Fruit fly (Drosophila melanogaster) whole organism, larva: ENCODE measurements around the gene pug.

ENCODE experiments used
- noc ChIP-seq: fragments of 200-800 bp; sonication (Bioruptor generic); optimal IDR thresholded peaks from 3 replicates; lab custom pipeline; 2019; ENCODE audit warnings: missing biosample characterization, mild to moderate bottlenecking, missing genetic modification characterization, moderate library complexity

pug gene

dm6 chr3R:10696371-10696777 lies at the start of gene pug, which contains the start of the genes CG14683 and CG46459:
Gene pug, plus strand, starts transcription at chr3R:10696534.
Gene CG14683, plus strand, starts transcription at chr3R:10696647.
Gene CG46459, plus strand, starts transcription at chr3R:10696647.
- no peak for TF ChIP-seq noc (tag; lab: Kevin White, UChicago)

DNA sequence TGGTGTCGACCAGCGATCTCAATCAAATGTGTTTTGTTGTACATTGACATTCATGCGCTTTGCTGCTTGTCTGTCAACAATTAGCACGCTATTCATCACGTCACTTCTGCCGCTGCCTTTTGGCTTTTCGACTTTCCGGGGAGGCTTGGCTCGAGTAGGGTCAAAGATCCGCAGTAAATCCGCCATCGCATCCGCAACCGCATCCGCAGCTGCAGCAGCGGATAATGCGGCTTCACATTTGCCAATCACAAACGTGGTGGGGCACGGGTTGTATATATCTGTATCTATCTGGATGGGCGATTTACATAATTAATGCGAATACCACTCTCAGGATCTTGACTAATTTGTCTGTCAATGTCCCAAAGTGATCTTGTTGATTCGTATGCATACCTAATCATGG lies 49.2 kb upstream of the pug start:
- no peak for TF ChIP-seq noc (tag; lab: Kevin White, UChicago)

dm6 chr3R:10648556-10649181 lies 47.7 kb upstream of the pug start:
- no peak for TF ChIP-seq noc (tag; lab: Kevin White, UChicago)

- no peak for TF ChIP-seq noc (tag; lab: Kevin White, UChicago)
Measured at dm6 chr3R:10650641-10651318, 45.6 kb upstream of the pug start.

dm6 chr3R:10654642-10655041 lies 41.7 kb upstream of the pug start:
- no peak for TF ChIP-seq noc (tag; lab: Kevin White, UChicago)

- TF ChIP-seq noc (tag; lab: Kevin White, UChicago): no peak
Measured at dm6 chr3R:10655968-10656367, 40.4 kb upstream of the pug start.

DNA sequence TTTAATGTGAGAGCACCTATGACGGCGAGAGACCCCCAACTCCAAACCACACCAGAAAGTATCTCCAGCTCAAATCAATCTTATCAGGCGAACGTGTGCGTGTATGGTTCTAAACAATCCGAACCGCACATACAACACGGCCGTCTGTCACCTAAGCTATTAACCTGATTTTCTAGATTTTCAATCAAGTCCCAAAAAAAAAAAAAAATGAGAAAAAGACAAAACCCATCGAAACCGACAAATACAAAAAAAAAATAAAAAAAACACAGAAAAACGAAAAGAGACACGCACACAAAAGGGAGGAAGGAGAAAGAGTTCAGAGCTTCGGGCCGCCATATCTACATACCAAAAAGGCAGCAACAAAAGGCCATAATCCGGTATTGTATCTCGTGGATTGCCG lies 39.8 kb upstream of the pug start:
- TF ChIP-seq noc (tag; lab: Kevin White, UChicago): no peak

DNA sequence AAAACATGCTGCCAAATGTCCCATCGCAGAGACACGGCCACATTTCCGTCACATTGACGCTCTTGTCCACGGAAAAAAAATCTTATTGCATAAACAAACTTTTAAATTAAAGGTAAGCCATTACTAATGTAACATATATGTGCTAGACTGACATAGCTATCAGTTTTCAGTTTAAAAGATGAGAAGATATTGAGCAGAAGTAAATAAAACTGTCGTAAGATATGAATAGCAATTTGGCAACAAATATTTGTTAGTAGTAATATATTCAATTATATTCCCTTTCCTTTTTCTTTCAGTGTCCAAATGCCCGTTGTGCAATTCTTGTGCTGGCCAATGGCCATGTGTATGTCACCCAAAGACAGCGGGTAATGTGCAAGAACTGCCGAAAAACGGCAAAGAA lies 37.6 kb upstream of the pug start:
- no peak for TF ChIP-seq noc (tag; lab: Kevin White, UChicago)

DNA sequence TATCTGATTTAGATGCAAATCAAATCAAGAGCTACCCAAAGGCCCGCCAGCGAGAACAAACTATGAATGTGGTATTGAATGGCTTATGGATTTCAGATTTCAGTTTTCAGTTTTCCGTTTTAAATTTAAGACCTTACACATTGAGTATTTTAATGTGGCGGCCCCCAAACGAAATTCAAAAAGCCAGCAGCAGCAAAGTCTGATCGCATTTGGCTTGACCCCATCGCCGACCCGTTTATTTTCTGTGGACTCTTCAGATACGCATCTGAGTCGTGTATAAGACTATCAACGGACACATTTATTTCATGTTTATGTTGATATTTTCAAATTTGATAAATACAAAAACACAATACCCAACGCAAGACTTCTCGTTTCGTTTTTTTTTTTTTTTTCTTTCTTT lies 36.8 kb upstream of the pug start:
- no peak for TF ChIP-seq noc (tag; lab: Kevin White, UChicago)

dm6 chr3R:10661098-10661497 lies 35.2 kb upstream of the pug start:
- no peak for TF ChIP-seq noc (tag; lab: Kevin White, UChicago)

DNA sequence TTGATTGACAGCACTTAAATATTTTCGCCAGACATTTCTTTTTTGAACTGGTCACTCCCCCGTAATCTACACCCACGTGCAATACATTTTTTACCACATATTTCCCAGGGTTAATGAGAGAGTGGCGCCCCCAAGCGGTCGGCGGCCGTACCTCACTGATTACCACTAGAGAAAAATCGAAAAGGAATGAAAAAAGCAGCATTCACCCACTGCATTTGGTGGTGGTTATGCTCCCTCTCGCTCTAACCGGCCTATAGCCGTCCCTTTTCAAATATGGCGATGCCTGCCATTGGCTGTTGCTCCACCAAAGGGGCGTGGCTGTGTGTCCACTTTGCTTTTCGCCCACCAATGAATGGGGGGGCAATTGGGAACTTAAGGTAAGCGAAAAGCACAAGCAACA lies 31.4 kb upstream of the pug start:
- no peak for TF ChIP-seq noc (tag; lab: Kevin White, UChicago)

DNA sequence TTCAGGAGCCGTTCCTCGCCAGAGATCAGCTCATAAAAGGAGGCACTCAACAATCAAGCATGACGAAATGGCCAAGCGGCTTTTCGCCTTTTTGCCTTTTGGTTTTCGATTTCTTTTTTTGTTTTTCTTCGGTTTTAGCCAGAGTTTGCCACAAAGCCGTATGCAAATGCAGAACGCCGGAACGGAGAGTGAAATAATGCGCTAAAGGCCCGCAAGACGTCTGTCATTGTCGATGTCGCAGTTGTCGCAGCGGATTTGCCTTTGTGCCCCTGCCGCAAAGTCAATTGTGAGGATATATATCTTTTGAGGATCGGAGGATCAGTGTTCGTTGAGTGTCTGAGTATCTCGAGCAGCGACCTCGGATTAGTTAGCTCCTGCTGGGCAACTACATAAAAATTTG lies 28.4 kb upstream of the pug start:
- TF ChIP-seq noc (tag; lab: Kevin White, UChicago): no peak

DNA sequence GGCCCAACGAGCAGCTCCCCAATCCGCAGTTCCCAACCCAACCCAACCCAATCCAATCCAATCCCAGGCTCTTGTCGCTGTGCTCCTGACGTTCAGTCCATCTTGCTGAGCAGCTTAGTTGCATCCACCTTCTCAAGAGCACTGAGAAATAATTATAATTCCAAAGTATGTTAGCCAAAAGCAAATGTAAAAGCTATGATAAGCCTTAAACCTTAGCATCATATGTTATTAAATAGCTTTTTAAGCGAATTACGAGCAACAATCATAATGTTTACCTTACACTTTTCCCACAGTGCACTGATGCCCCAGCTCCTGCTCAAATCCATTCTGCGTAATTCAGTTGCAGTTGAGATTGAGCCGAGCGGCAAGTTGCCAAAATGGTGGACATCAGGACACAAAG lies 26.4 kb upstream of the pug start:
- TF ChIP-seq noc (tag; lab: Kevin White, UChicago): no peak

dm6 chr3R:10672680-10673079 lies 23.7 kb upstream of the pug start:
- TF ChIP-seq noc (tag; lab: Kevin White, UChicago): no peak

- TF ChIP-seq noc (tag; lab: Kevin White, UChicago): no peak
Measured at dm6 chr3R:10673571-10673970, 22.8 kb upstream of the pug start.

DNA sequence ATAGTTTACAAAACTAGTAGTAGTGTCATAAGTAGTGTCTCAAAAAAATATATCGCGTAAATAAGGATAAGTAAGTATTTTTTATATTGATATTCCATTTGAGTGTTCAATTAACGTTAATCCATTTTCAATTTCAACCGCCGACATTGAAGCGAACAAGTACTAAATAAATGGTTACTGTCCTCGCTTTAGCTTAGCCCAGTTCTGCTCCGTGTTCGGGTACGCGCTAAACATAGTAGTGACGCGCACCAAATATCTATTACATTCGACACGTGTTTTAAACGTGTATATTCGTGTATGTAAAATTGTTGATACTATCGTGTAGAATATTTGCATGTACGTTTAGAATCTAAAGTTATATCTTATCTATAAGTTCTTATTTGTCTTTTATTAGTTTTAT lies 21.2 kb upstream of the pug start:
- no peak for TF ChIP-seq noc (tag; lab: Kevin White, UChicago)

dm6 chr3R:10677245-10677902 lies 19.0 kb upstream of the pug start, which contains the start of gene CG6465:
Gene CG6465, minus strand, starts transcription at chr3R:10677251.
- TF ChIP-seq noc (tag; lab: Kevin White, UChicago): no peak
